Worm (Caenorhabditis elegans): ENCODE data around the gene gskl-1.
A peak's percentile ranks its signal among the peaks of the same experiment; 100 is the strongest.

Gene gskl-1

DNA sequence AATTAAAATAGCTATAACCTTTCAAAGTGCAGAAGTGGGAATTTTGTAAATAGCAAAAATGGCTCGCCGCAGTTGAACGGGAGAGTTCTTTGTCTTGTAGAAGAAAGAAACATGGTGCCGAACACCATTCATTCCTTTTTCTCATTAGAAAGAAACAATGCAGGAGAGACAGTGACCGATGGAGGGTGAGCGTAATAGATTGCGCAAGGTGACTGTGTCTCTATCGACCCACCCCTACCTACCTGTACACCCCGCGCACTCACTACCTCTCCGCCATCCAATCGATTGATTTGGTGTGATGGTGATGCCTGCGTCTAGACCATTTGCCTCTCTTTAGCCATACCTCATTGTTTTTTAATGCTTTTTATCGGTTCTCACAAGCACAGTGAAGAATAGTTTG lies 41.8 kb downstream of the gskl-1 start:
- no peak for TF ChIP-seq skn-1 (tag; optimal IDR thresholded peaks at IDR 0.05)

DNA sequence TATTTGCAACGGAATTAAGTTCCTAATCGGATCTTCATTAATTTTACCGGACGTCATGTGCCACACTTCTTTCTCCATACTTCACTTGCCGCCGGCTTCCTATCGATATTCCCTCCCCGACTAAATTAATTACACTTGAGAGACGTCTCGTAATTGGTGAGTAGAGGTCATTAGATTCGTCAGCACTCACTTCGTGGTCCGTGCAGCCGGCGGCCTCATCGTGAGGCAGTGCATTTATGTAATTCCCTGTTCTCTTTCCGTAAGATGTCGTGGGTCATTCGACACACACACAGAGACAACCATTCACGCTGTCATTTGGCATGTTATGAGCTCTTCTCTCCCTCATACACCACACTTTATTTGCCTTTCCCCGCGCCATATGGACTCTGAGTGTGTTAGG lies 43.2 kb downstream of the gskl-1 start:
- TF ChIP-seq alr-1 (tag; optimal IDR thresholded peaks at IDR 0.05; ENCODE audit: borderline replicate concordance) (no peak), elt-2 (tag; optimal IDR thresholded peaks at IDR 0.05) (no peak), nhr-76 (tag; optimal IDR thresholded peaks at IDR 0.05) (no peak), tbx-2 (tag; optimal IDR thresholded peaks at IDR 0.05) (peak; percentile 21), nhr-71 (tag; optimal IDR thresholded peaks at IDR 0.05) (peak; percentile 5), egl-13 (tag; optimal IDR thresholded peaks at IDR 0.05) (peak; percentile 10), lsy-2 (tag; optimal IDR thresholded peaks at IDR 0.05) (peak in 1 of 2 experiments; percentile 8), lin-14 (GFP tag; optimal IDR thresholded peaks at IDR 0.05) (peak; percentile 70)

DNA sequence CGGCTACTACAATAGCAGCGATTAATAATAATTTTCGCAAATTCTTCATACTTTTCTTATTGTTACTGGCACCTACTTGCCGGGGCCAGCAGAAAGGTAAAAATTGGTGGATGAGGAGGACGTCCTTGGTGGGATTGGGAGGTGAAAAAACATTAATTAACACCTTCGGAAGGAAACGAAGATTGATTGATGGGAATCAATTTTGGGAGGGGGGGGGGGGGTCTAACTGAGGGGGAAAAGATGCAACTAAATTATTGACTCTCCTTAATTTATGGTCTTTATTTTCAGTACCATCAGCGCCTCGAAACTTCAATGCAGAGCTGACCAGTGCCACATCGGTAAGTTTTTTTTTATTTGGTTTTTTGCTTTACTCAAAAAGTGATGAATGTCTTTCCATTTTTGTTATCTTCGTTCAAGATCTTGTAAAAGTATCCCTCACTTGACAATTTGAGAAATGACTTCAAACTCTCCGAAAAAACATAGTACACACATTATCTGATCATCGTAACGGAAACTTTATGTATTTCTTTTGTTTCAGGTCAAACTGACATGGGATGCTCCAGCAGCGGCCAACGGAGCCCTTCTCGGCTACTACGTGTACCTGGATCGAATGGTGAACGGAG lies 46.4 kb downstream of the gskl-1 start:
- TF ChIP-seq dpl-1 (GFP tag; optimal IDR thresholded peaks at IDR 0.05) (no peak), lin-14 (GFP tag; optimal IDR thresholded peaks at IDR 0.05) (peak; percentile 29), nhr-85 (tag) (peak; percentile 74)

DNA sequence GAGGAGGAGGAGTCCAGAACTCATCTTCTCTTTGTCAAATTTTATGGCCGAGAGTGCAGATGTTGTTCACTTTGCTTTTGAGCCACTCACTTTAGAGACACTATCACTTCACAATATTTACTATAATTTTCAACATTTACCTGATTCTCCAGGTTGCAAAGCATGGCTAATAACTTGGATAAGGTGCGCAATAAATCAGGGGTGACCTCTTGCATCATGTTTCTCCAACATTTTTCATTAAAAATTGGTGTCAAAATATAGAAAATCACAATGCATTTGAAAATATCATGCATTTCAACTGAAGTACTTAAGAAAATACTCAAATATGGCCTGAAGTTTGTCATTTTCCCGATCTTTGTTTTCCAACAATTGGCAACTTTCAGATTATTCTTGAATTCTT lies 48.2 kb downstream of the gskl-1 start:
- TF ChIP-seq F16B12.6 (tag; optimal IDR thresholded peaks at IDR 0.05) (no peak), mab-9 (GFP tag; IDR thresholded peaks at IDR 0.05) (no peak), elt-3 (tag; optimal IDR thresholded peaks at IDR 0.05) (no peak), mep-1 (tag; optimal IDR thresholded peaks at IDR 0.05) (no peak)
